Worm (Caenorhabditis elegans) whole organism, L3 larva: ENCODE results near the gene cpsf-2.

Experiments
- R02D3.7 ChIP-seq: fragments of 150-350 bp; optimal IDR thresholded peaks from 2 replicates; lab custom pipeline; 2014; ENCODE audit warnings: missing biosample characterization, missing genetic modification characterization
- ZK546.5 ChIP-seq: sonication (generic microtip); optimal IDR thresholded peaks from 2 replicates; lab custom pipeline; 2017; ENCODE audit warnings: missing biosample characterization, missing genetic modification characterization
- aly-2 ChIP-seq: fragments of 150-350 bp; optimal IDR thresholded peaks from 2 replicates; lab custom pipeline; 2014; ENCODE audit warnings: missing biosample characterization, missing genetic modification characterization
- ama-1 ChIP-seq: fragments of 150-350 bp; optimal IDR thresholded peaks from 2 replicates; lab custom pipeline; 2018
- ceh-82 ChIP-seq: fragments of 150-350 bp; optimal IDR thresholded peaks from 2 replicates; lab custom pipeline; 2014; ENCODE audit warnings: missing biosample characterization, missing genetic modification characterization
- ceh-9 ChIP-seq: sonication (generic microtip); optimal IDR thresholded peaks from 2 replicates; lab custom pipeline; 2018; ENCODE audit warnings: missing biosample characterization, missing genetic modification characterization
- daf-12 ChIP-seq: fragments of 150-350 bp; optimal IDR thresholded peaks from 2 replicates; lab custom pipeline; 2014; ENCODE audit warnings: missing biosample characterization, missing genetic modification reagents, missing genetic modification characterization
- egl-5 ChIP-seq: fragments of 150-350 bp; optimal IDR thresholded peaks from 2 replicates; lab custom pipeline; 2017; ENCODE audit warnings: missing biosample characterization, missing genetic modification reagents, missing genetic modification characterization, inconsistent platforms
- elt-1 ChIP-seq: fragments of 150-350 bp; optimal IDR thresholded peaks from 2 replicates; lab custom pipeline; 2014; ENCODE audit warnings: missing biosample characterization, missing genetic modification characterization
- elt-2 ChIP-seq: sonication (generic microtip); optimal IDR thresholded peaks from 2 replicates; lab custom pipeline; 2016; ENCODE audit warnings: missing genetic modification reagents, mild to moderate bottlenecking, missing genetic modification characterization, missing compliant biosample characterization
- elt-3 ChIP-seq, 3 experiments: fragments of 150-350 bp in 1 of 3; sonication (generic microtip) in 2 of 3; optimal IDR thresholded peaks; 2 replicates in 2 of 3; 4 replicates in 1 of 3; lab custom pipeline; 2014 to 2017; ENCODE audit warnings: missing biosample characterization in 3 of 3, missing genetic modification characterization in 3 of 3
- eor-1 ChIP-seq, 2 experiments: fragments of 150-350 bp; optimal IDR thresholded peaks; 2 replicates each; lab custom pipeline; 2014 to 2018; ENCODE audit warnings: missing biosample characterization in 2 of 2, missing genetic modification characterization in 2 of 2
- fkh-10 ChIP-seq: sonication (generic microtip); optimal IDR thresholded peaks from 2 replicates; lab custom pipeline; 2017; ENCODE audit warnings: missing biosample characterization, missing genetic modification reagents, missing genetic modification characterization
- fkh-2 ChIP-seq: fragments of 150-350 bp; optimal IDR thresholded peaks from 2 replicates; lab custom pipeline; 2014; ENCODE audit warnings: missing biosample characterization, missing genetic modification reagents, missing genetic modification characterization
- fos-1 ChIP-seq: fragments of 150-350 bp; optimal IDR thresholded peaks from 2 replicates; lab custom pipeline; 2014; ENCODE audit warnings: missing biosample characterization, missing genetic modification characterization
- hmg-11 ChIP-seq: sonication (generic microtip); optimal IDR thresholded peaks from 2 replicates; lab custom pipeline; 2016; ENCODE audit warnings: missing genetic modification characterization, missing compliant biosample characterization
- jun-1 ChIP-seq: fragments of 150-350 bp; optimal IDR thresholded peaks from 2 replicates; lab custom pipeline; 2014; ENCODE audit warnings: missing biosample characterization, missing genetic modification reagents, missing genetic modification characterization
- lin-15B ChIP-seq: fragments of 150-350 bp; optimal IDR thresholded peaks from 2 replicates; lab custom pipeline; 2014; ENCODE audit warnings: missing biosample characterization, missing genetic modification characterization
- lin-39 ChIP-seq: fragments of 150-350 bp; optimal IDR thresholded peaks from 2 replicates; lab custom pipeline; 2018; ENCODE audit warnings: missing biosample characterization, missing genetic modification reagents, missing genetic modification characterization
- lsy-12 ChIP-seq: sonication (generic microtip); optimal IDR thresholded peaks from 2 replicates; lab custom pipeline; 2016; ENCODE audit warnings: mild to moderate bottlenecking, missing genetic modification characterization, missing compliant biosample characterization
- mdl-1 ChIP-seq: fragments of 150-350 bp; optimal IDR thresholded peaks from 2 replicates; lab custom pipeline; 2014; ENCODE audit warnings: missing biosample characterization, missing genetic modification characterization
- nhr-11 ChIP-seq: fragments of 150-350 bp; optimal IDR thresholded peaks from 2 replicates; lab custom pipeline; 2014; ENCODE audit warnings: missing biosample characterization, missing genetic modification characterization
- nhr-23 ChIP-seq: fragments of 150-350 bp; optimal IDR thresholded peaks from 2 replicates; lab custom pipeline; 2014; ENCODE audit warnings: missing biosample characterization, missing genetic modification reagents, missing genetic modification characterization
- nhr-237 ChIP-seq: fragments of 150-350 bp; optimal IDR thresholded peaks from 2 replicates; lab custom pipeline; 2014; ENCODE audit warnings: missing biosample characterization, missing genetic modification characterization
- nhr-67 ChIP-seq: fragments of 150-350 bp; optimal IDR thresholded peaks from 2 replicates; lab custom pipeline; 2014; ENCODE audit warnings: missing biosample characterization, missing genetic modification characterization
- nhr-77 ChIP-seq: fragments of 150-350 bp; optimal IDR thresholded peaks from 2 replicates; lab custom pipeline; 2014; ENCODE audit warnings: missing biosample characterization, missing genetic modification characterization
- pha-4 ChIP-seq: fragments of 150-350 bp; optimal IDR thresholded peaks from 2 replicates; lab custom pipeline; 2014; ENCODE audit warnings: missing biosample characterization, missing genetic modification reagents, missing genetic modification characterization
- pqm-1 ChIP-seq: fragments of 150-350 bp; optimal IDR thresholded peaks from 2 replicates; lab custom pipeline; 2017; ENCODE audit warnings: missing biosample characterization, missing genetic modification characterization, inconsistent platforms
- sea-2 ChIP-seq: fragments of 150-350 bp; sonication (generic microtip); optimal IDR thresholded peaks from 4 replicates; lab custom pipeline; 2014; ENCODE audit warnings: missing biosample characterization, missing genetic modification reagents, missing genetic modification characterization
- skn-1 ChIP-seq: fragments of 150-350 bp; optimal IDR thresholded peaks from 2 replicates; lab custom pipeline; 2014; ENCODE audit warnings: missing biosample characterization, missing genetic modification characterization
- snpc-4 ChIP-seq: fragments of 150-350 bp; optimal IDR thresholded peaks from 2 replicates; lab custom pipeline; 2014; ENCODE audit warnings: missing biosample characterization, missing genetic modification characterization
- tbx-2 ChIP-seq: sonication (generic microtip); optimal IDR thresholded peaks from 2 replicates; lab custom pipeline; 2016; ENCODE audit warnings: mild to moderate bottlenecking, missing genetic modification characterization, missing compliant biosample characterization
- unc-39 ChIP-seq: sonication (generic microtip); optimal IDR thresholded peaks from 4 replicates; lab custom pipeline; 2017; ENCODE audit warnings: missing biosample characterization, missing genetic modification characterization
- zag-1 ChIP-seq: fragments of 150-350 bp; optimal IDR thresholded peaks from 2 replicates; lab custom pipeline; 2014; ENCODE audit warnings: missing biosample characterization, missing genetic modification characterization
- ztf-11 ChIP-seq: fragments of 150-350 bp; optimal IDR thresholded peaks from 2 replicates; lab custom pipeline; 2014; ENCODE audit warnings: missing biosample characterization, missing genetic modification characterization
- ztf-4 ChIP-seq: fragments of 150-350 bp; optimal IDR thresholded peaks from 2 replicates; lab custom pipeline; 2014; ENCODE audit warnings: missing biosample characterization, missing genetic modification characterization

The cpsf-2 gene

DNA sequence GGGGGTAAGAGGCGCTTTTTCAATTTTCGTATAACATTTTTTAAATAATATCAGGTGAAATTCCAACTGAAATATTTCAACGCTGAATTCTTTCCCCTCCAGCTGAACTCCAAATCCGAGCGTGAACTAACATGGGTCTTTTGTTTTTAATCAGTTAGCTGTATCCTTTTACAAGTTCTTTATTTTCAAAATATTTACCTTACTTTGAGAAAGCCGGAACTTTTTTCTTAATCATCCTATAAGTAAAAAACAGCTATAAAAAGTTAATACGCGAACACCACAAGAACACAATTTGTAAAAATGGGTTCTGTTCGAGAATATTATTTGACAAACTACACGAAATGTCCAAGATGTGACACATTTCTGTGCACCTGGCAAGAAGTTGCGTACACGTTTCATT lies 14.8 kb upstream of the cpsf-2 start, which contains the start of gene srh-83:
srh-83 (plus strand) TSS at position 301 of the 400 bp plus-strand sequence.
- TF ChIP-seq nhr-77 (tag; lab: Kevin White, UChicago): no peak
- TF ChIP-seq elt-2: no peak
- no peak for TF ChIP-seq nhr-237 (tag; lab: Kevin White, UChicago)
- TF ChIP-seq eor-1 (tag; optimal IDR thresholded peaks at IDR 0.05; lab: Kevin White, UChicago): no peak
- no peak for TF ChIP-seq pqm-1 (tag; lab: Kevin White, UChicago)
- no peak for TF ChIP-seq ZK546.5
- TF ChIP-seq aly-2: no peak
- no peak for TF ChIP-seq elt-3 (tag; optimal IDR thresholded peaks at IDR 0.05; lab: Kevin White, UChicago)
- no peak for TF ChIP-seq daf-12 (tag; lab: Kevin White, UChicago)
- no peak for TF ChIP-seq hmg-11
- no peak for TF ChIP-seq lsy-12
- TF ChIP-seq skn-1 (tag; lab: Kevin White, UChicago): no peak
- no peak for TF ChIP-seq elt-1 (tag; lab: Kevin White, UChicago)
- no peak for TF ChIP-seq ama-1 (lab: Kevin White, UChicago)
- TF ChIP-seq nhr-11 (tag; lab: Kevin White, UChicago): no peak
- no peak for TF ChIP-seq zag-1 (tag; lab: Kevin White, UChicago)
- no peak for TF ChIP-seq tbx-2
- TF ChIP-seq ztf-11: no peak

- TF ChIP-seq lin-15B (tag; lab: Kevin White, UChicago) (no peak), hmg-11 (no peak), skn-1 (tag; lab: Kevin White, UChicago) (no peak), daf-12 (tag; lab: Kevin White, UChicago) (no peak), mdl-1 (tag; lab: Kevin White, UChicago) (no peak), lsy-12 (no peak), nhr-23 (tag; lab: Kevin White, UChicago) (no peak), nhr-237 (tag; lab: Kevin White, UChicago) (no peak), elt-3 (tag; optimal IDR thresholded peaks at IDR 0.05; lab: Kevin White, UChicago) (no peak), aly-2 (no peak), nhr-11 (tag; lab: Kevin White, UChicago) (no peak), nhr-67 (tag; lab: Kevin White, UChicago) (no peak), ZK546.5 (no peak)
- TF ChIP-seq, all 47 proteins: peak for 0
These were observed 12.3 kb upstream of the cpsf-2 start, which contains the start of gene ugt-36 for ce11 chrV:7166709-7167108. Gene ugt-36, plus strand, starts transcription at chrV:7167009.

- TF ChIP-seq ceh-82 (tag; lab: Kevin White, UChicago): no peak
These were observed 3.8 kb upstream of the cpsf-2 start, which contains the start of gene lgc-39 for ce11 chrV:7175201-7175600. Gene lgc-39, plus strand, starts transcription at chrV:7175501.

DNA sequence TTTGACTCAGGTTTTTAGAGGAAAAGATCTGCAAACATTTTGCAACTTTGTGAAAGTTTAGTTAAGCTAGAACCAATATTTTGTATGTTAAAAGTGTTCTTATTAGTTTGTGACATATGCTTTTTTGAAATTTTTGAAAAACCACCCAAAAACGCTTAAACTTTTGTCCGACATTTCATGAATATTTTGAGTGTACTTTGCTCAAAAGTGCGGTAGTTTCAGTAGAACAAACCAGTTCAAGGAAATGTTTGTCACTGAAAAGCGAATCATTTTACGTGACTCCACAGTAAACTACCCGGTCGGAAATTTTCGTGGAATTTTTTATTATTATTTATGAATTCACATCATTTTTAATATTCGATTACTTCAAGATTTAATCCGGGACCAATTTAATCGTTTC lies 5.6 kb downstream of the cpsf-2 start, which contains the start of gene pitr-5:
pitr-5 (plus strand) TSS at position 301 of the 400 bp plus-strand sequence.
- TF ChIP-seq daf-12 (tag; lab: Kevin White, UChicago): no peak
- no peak for TF ChIP-seq ceh-9 (tag; lab: Kevin White, UChicago)
- TF ChIP-seq aly-2: no peak
- no peak for TF ChIP-seq unc-39 (tag; lab: Kevin White, UChicago)
- TF ChIP-seq lin-39 (tag; lab: Kevin White, UChicago): no peak
- TF ChIP-seq nhr-11 (tag; lab: Kevin White, UChicago): no peak
- TF ChIP-seq fos-1 (tag; lab: Kevin White, UChicago): no peak
- TF ChIP-seq elt-2: no peak
- TF ChIP-seq ztf-11: no peak
- no peak for TF ChIP-seq elt-3 (tag; optimal IDR thresholded peaks at IDR 0.05; lab: Kevin White, UChicago)
- no peak for TF ChIP-seq eor-1 (tag; optimal IDR thresholded peaks at IDR 0.05; lab: Kevin White, UChicago)
- TF ChIP-seq hmg-11: no peak

DNA sequence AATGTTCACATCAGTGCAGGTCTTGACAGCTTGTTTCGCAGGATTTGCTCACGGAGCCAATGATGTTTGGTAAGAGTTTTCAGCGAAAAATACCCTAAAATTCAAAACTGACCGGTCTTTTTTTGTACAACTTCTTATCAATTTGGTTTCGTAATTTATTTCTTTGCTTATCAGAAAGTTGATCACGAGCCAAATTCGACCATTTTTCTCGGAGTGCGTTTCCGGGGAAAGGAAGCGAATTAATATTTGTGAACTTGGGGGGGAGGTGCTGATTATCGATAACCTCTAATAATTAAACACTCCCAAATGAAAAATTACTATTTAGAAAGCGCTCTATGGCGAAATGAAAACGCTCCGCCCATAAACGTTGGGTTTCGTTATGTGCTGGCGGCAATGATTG lies 7.6 kb downstream of the cpsf-2 start:
- TF ChIP-seq elt-1 (tag; lab: Kevin White, UChicago) (no peak), pqm-1 (tag; lab: Kevin White, UChicago) (peak; percentile 77), elt-2 (peak; percentile 82), jun-1 (tag; lab: Kevin White, UChicago) (peak; percentile 73), aly-2 (no peak)

ce11 chrV:7187295-7187694 lies 8.3 kb downstream of the cpsf-2 start:
- TF ChIP-seq snpc-4 (no peak), elt-2 (peak; percentile 29), fkh-10 (GFP tag; lab: Kevin White, UChicago) (no peak)

DNA sequence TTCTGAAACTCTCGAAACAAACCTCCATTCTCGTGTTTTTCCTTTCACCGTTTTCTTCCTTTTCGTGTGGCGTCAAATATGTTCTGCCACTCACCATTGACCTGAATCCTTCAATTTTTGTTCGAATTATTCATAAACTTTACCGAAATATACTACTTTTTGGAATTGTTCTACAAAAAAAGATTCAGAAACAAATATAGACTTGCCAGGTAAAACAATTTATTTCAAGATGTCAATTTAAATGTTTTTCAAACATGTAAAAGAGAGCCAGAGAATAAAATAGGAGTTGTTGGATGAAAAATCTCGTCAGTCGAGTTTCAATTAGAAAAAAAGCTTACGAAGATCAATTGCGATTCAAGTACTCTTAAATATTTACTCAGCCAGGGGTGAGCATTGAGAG lies 14.6 kb downstream of the cpsf-2 start, which contains the start of gene F09G2.8:
F09G2.8 (minus strand) TSS at position 101 of the 400 bp plus-strand sequence.
- TF ChIP-seq pha-4 (tag; lab: Kevin White, UChicago): no peak
- no peak for TF ChIP-seq egl-5
- TF ChIP-seq tbx-2: no peak
- no peak for TF ChIP-seq sea-2
- TF ChIP-seq fkh-10 (GFP tag; lab: Kevin White, UChicago): no peak
- no peak for TF ChIP-seq ztf-4 (tag; lab: Kevin White, UChicago)
- no peak for TF ChIP-seq nhr-11 (tag; lab: Kevin White, UChicago)
- no peak for TF ChIP-seq skn-1 (tag; lab: Kevin White, UChicago)
- no peak for TF ChIP-seq fkh-2 (tag; lab: Kevin White, UChicago)
- TF ChIP-seq R02D3.7 (tag; lab: Kevin White, UChicago): no peak
